Worm (Caenorhabditis elegans): Measurements from ENCODE around the gene inx-1.

Gene inx-1

ce11 chrX:6902958-6903357, 53.2 kb downstream of the inx-1 start (continued):
- TF ChIP-seq ekl-4 (GFP tag; IDR thresholded peaks at IDR 0.05), result peak; percentile 65; the same call in 1 of the 2 replicates
- TF ChIP-seq ztf-26 (tag; optimal IDR thresholded peaks at IDR 0.05), result no peak
- peak; percentile 32 for TF ChIP-seq egrh-3 (GFP tag; IDR thresholded peaks at IDR 0.05)
- TF ChIP-seq chd-7 (tag; optimal IDR thresholded peaks at IDR 0.05), result peak; percentile 73
- no peak for TF ChIP-seq madf-6 (GFP tag; IDR thresholded peaks at IDR 0.05)

DNA sequence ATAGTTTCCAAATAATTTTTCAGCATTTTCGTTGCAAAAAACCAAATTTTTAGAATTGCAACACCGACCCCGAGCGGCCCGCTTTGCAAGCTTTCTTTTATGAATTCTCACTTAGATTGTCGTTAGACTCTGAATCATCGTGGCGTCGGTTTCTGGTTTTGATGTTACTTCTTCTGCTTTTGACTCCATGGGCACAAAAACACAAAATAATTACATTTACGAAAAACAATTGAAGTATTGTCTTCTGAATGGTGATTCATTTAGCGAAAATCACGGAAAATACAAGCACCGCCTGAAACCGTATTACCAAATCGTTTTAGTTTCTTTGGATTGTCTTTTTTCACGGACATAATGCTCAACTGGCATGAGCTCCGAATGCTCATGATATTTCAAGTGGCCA, 55.1 kb downstream of the inx-1 start, which contains the start of gene pes-23:
pes-23 (plus strand) TSS at position 301 of the 400 bp plus-strand sequence.
- TF ChIP-seq attf-5 (GFP tag; optimal IDR thresholded peaks at IDR 0.05) (no peak), T07F8.4 (tag; optimal IDR thresholded peaks at IDR 0.05) (no peak), rcor-1 (GFP tag; IDR thresholded peaks at IDR 0.05) (no peak), B0035.1 (tag; optimal IDR thresholded peaks at IDR 0.05) (no peak), chd-7 (tag; optimal IDR thresholded peaks at IDR 0.05) (no peak), fkh-3 (tag; optimal IDR thresholded peaks at IDR 0.05) (no peak), pha-4 (tag; optimal IDR thresholded peaks at IDR 0.05) (no peak), somi-1 (GFP tag; optimal IDR thresholded peaks at IDR 0.05) (no peak), ceh-91 (GFP tag; IDR thresholded peaks at IDR 0.05) (no peak), sea-2 (GFP tag; IDR thresholded peaks at IDR 0.05) (no peak), ceh-58 (GFP tag; IDR thresholded peaks at IDR 0.05) (no peak), snpc-1.3 (tag; optimal IDR thresholded peaks at IDR 0.05; ENCODE audit: insufficient read depth) (no peak), Y79H2A.3 (GFP tag; conservative IDR thresholded peaks at IDR 0.05) (no peak), hmg-20 (GFP tag; IDR thresholded peaks at IDR 0.05) (no peak), C06A6.2 (GFP tag; conservative IDR thresholded peaks at IDR 0.05) (no peak), dox-1 (GFP tag; IDR thresholded peaks at IDR 0.05) (no peak)

DNA sequence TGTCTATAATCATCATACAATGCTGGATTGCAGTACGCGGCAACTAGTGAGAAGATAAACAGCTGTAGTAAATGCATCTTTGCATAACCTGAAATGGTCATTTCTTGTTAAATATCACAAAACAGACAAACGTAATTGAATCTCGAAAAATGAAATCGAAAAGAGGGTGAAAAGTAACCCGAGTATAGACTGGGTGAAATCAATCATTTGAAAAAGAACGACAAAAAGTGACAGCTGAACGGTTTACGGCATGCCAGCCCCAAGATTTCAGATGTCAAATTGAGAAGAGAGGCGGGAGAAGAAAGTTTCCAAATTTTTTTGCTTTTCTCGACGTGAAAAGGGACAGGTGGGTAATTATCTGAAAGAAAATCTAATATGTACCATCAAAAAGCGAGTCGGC, 56.4 kb downstream of the inx-1 start, which contains the start of gene F14B8.4:
F14B8.4 (minus strand) TSS at position 101 of the 400 bp plus-strand sequence.
- no peak for TF ChIP-seq tbx-9 (tag; optimal IDR thresholded peaks at IDR 0.05; ENCODE audit: borderline replicate concordance)
- no peak for TF ChIP-seq madf-8 (GFP tag; conservative IDR thresholded peaks at IDR 0.05)
- TF ChIP-seq dox-1 (GFP tag; IDR thresholded peaks at IDR 0.05), result no peak
- TF ChIP-seq snpc-1.3 (tag; optimal IDR thresholded peaks at IDR 0.05; ENCODE audit: insufficient read depth), result no peak
- TF ChIP-seq sptf-2 (GFP tag; optimal IDR thresholded peaks at IDR 0.05), result no peak
- TF ChIP-seq B0019.2 (GFP tag; conservative IDR thresholded peaks at IDR 0.05), result no peak
- no peak for TF ChIP-seq zfh-2 (GFP tag; conservative IDR thresholded peaks at IDR 0.05)
- no peak for TF ChIP-seq ceh-79 (tag; optimal IDR thresholded peaks at IDR 0.05)
- no peak for TF ChIP-seq dpl-1 (GFP tag; optimal IDR thresholded peaks at IDR 0.05)
- no peak for TF ChIP-seq ceh-91 (GFP tag; IDR thresholded peaks at IDR 0.05)
- no peak for TF ChIP-seq F10E7.11 (tag; optimal IDR thresholded peaks at IDR 0.05)
- TF ChIP-seq Y56A3A.18 (GFP tag; IDR thresholded peaks at IDR 0.05), result no peak

ce11 chrX:6894104-6894503, 62.1 kb downstream of the inx-1 start:
- TF ChIP-seq hlh-26 (GFP tag; conservative IDR thresholded peaks at IDR 0.05) (no peak), unc-130 (GFP tag; optimal IDR thresholded peaks at IDR 0.05) (no peak), T07F8.4 (tag; optimal IDR thresholded peaks at IDR 0.05) (no peak), aptf-3 (GFP tag; IDR thresholded peaks at IDR 0.05) (no peak), chd-7 (tag; optimal IDR thresholded peaks at IDR 0.05) (no peak), pbrm-1 (GFP tag; IDR thresholded peaks at IDR 0.05) (no peak), hmg-20 (GFP tag; IDR thresholded peaks at IDR 0.05) (no peak)
